Worm (Caenorhabditis elegans) whole organism, early embryonic: ENCODE measurements around the gene ZC449.8.

Experiments used
- F13C5.2 ChIP-seq: sonication (generic microtip); optimal IDR thresholded peaks from 2 replicates; lab custom pipeline; 2017; ENCODE audit warnings: mild to moderate bottlenecking, missing genetic modification characterization, inconsistent platforms, missing compliant biosample characterization
- ama-1 ChIP-seq: fragments of 150-350 bp; optimal IDR thresholded peaks from 2 replicates; lab custom pipeline; 2014
- flt-1 ChIP-seq: fragments of 200-800 bp; sonication (Bioruptor generic); IDR thresholded peaks from 2 replicates; pipeline ENCODE4 v1.3.6; 2022; ENCODE audit warnings: missing genetic modification characterization, missing compliant biosample characterization
- hmbx-1 ChIP-seq: sonication (generic microtip); optimal IDR thresholded peaks from 2 replicates; lab custom pipeline; 2016; ENCODE audit warnings: mild to moderate bottlenecking, missing genetic modification characterization, missing compliant biosample characterization
- hnd-1 ChIP-seq: sonication (generic microtip); optimal IDR thresholded peaks from 2 replicates; lab custom pipeline; 2016; ENCODE audit warnings: missing genetic modification characterization, missing compliant biosample characterization
- scrt-1 ChIP-seq: fragments of 200-800 bp; sonication (Bioruptor generic); IDR thresholded peaks from 2 replicates; pipeline ENCODE4 v1.3.6; 2022; ENCODE audit warnings: missing genetic modification characterization, missing compliant biosample characterization
- sea-1 ChIP-seq: fragments of 200-800 bp; sonication (Bioruptor generic); conservative IDR thresholded peaks from 2 replicates; pipeline ENCODE4 v1.3.6; 2022; ENCODE audit warnings: missing genetic modification characterization, missing compliant biosample characterization
- tbx-11 ChIP-seq: fragments of 200-800 bp; sonication (Bioruptor generic); IDR thresholded peaks from 2 replicates; pipeline ENCODE4 v1.3.6; 2022; ENCODE audit warnings: missing genetic modification characterization, missing compliant biosample characterization

DNA sequence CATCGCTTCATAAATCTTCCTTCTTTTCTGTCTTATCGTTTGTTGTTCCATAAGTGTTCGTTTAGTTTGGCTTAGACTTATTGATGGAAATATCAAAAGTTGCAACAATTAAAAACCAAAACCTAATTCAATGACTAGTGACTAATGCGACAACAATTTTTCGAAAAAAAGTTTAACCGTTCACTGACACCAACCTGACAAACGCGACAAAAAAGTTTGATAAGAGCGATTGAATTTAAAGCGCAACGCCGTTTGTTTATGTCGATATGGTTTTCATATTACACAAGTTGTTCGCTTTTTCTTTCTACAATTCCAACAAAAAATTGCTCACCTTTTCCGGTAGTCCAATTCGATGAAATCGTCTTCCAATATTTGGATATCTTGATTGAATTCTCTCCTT is 36.8 kb upstream of the ZC449.8 start:
- TF ChIP-seq sea-1 (GFP tag; lab: Robert Waterston, UW), result no peak
- TF ChIP-seq ama-1 (lab: Kevin White, UChicago), result no peak
- no peak for TF ChIP-seq flt-1 (GFP tag; lab: Robert Waterston, UW)
- no peak for TF ChIP-seq hmbx-1
- TF ChIP-seq tbx-11 (GFP tag; lab: Robert Waterston, UW), result no peak
- no peak for TF ChIP-seq scrt-1 (GFP tag; lab: Robert Waterston, UW)
- TF ChIP-seq hnd-1 (tag; lab: Kevin White, UChicago), result no peak
- TF ChIP-seq F13C5.2 (tag; lab: Kevin White, UChicago), result no peak
